Fruit fly (Drosophila melanogaster): Measurements from ENCODE around the gene fzr.

fzr gene

DNA sequence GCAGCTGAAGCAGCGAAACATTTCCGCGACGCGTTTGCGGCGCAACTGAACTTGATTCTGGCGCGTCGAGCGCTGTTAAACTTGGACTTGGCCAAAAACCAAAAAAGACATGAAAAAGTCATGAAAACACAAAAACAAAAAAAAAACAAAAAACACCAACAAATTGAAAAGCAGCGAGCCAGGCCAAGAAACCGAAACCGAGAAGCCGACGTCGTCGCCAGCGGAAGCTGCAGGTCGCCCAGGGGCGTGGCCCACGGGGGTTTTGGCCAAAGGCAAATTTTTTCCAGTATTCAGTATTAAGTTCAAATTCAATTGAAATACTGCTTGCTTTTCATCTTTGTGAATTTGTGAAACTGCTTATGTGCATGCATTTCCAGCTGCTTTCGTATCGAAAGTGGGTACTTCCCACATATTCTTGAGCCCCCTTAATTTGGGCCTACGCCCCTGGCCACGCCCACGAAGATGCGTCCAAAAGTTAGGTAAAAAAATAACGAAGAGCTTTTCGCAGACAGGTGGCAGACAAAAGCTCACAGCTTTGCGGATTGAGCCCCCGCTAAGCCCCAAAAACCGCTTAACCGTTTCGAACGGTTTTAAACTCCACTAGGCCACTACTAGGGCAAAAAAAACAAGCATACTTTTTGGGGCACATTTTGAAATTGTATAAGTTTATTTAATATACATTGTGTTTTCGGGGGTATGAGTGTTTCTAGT lies 12.5 kb downstream of the fzr start, which contains the start of gene CG3009 (continued):
- TF ChIP-seq HLHmδ (GFP tag; optimal IDR thresholded peaks at IDR 0.05): no peak
- peak; percentile 93 for TF ChIP-seq Ravus (GFP tag; IDR thresholded peaks at IDR 0.05)
- TF ChIP-seq Pdp1 (GFP tag; optimal IDR thresholded peaks at IDR 0.05): peak; percentile 97 to 98
- TF ChIP-seq CG10321 (GFP tag; IDR thresholded peaks at IDR 0.05): peak; percentile 82
- TF ChIP-seq CG7372 (GFP tag; IDR thresholded peaks at IDR 0.05): peak; percentile 97
- TF ChIP-seq CG1233 (GFP tag; optimal IDR thresholded peaks at IDR 0.05): peak; percentile 95
- TF ChIP-seq fd96Cb (tag; optimal IDR thresholded peaks at IDR 0.05): peak; percentile 95
- TF ChIP-seq ind (GFP tag; optimal IDR thresholded peaks at IDR 0.05): peak; percentile 99
- peak; percentile 95 for TF ChIP-seq NC2β (GFP tag; optimal IDR thresholded peaks at IDR 0.05)
- peak in 1 of 2 experiments; percentile 98 for TF ChIP-seq eve (GFP tag; optimal IDR thresholded peaks at IDR 0.05)
- peak; percentile 27 for TF ChIP-seq cg (GFP tag; optimal IDR thresholded peaks at IDR 0.05)
- peak; percentile 44 for TF ChIP-seq gfzf (GFP tag; optimal IDR thresholded peaks at IDR 0.05)
- peak; percentile 77 for TF ChIP-seq ash1 (GFP tag; optimal IDR thresholded peaks at IDR 0.05)
- TF ChIP-seq slp2 (GFP tag; optimal IDR thresholded peaks at IDR 0.05): peak; percentile 96
- TF ChIP-seq CG10267 (tag; optimal IDR thresholded peaks at IDR 0.05): peak; percentile 88
- peak; percentile 99 for TF ChIP-seq sqz (GFP tag; optimal IDR thresholded peaks at IDR 0.05)
- TF ChIP-seq btn (GFP tag; optimal IDR thresholded peaks at IDR 0.05): peak; percentile 95
- peak; percentile 78 for TF ChIP-seq pros (GFP tag; optimal IDR thresholded peaks at IDR 0.05)
- peak; percentile 97 for TF ChIP-seq stc (GFP tag; IDR thresholded peaks at IDR 0.05)
- no peak for TF ChIP-seq fru (optimal IDR thresholded peaks at IDR 0.05)
- TF ChIP-seq wdn (GFP tag; IDR thresholded peaks at IDR 0.05): peak; percentile 98
- peak; percentile 27 for TF ChIP-seq CG7745 (tag; optimal IDR thresholded peaks at IDR 0.05)
- peak; percentile 91 for TF ChIP-seq CG3838 (GFP tag; optimal IDR thresholded peaks at IDR 0.05)
- peak; percentile 87 for TF ChIP-seq psq (GFP tag; optimal IDR thresholded peaks at IDR 0.05)
- peak; percentile 98 for TF ChIP-seq zfh2 (GFP tag; optimal IDR thresholded peaks at IDR 0.05)
- no peak for TF ChIP-seq CG8478 (optimal IDR thresholded peaks at IDR 0.05)
- TF ChIP-seq B-H1 (GFP tag; IDR thresholded peaks at IDR 0.05): peak; percentile 95
- peak; percentile 98 for TF ChIP-seq CG12219 (GFP tag; optimal IDR thresholded peaks at IDR 0.05)
- peak; percentile 90 for TF ChIP-seq CG11560 (tag; IDR thresholded peaks at IDR 0.05)
- TF ChIP-seq CG7271 (tag; optimal IDR thresholded peaks at IDR 0.05): peak; percentile 35
- no peak for TF ChIP-seq CG7963 (GFP tag; IDR thresholded peaks at IDR 0.05; ENCODE audit: partially characterized antibody)
- peak; percentile 93 for TF ChIP-seq D19B (GFP tag; optimal IDR thresholded peaks at IDR 0.05)
- TF ChIP-seq grn (GFP tag; optimal IDR thresholded peaks at IDR 0.05): peak; percentile 79
- TF ChIP-seq CG14710 (tag; optimal IDR thresholded peaks at IDR 0.05): peak; percentile 89
- peak; percentile 88 for TF ChIP-seq trh (GFP tag; optimal IDR thresholded peaks at IDR 0.05)
- peak; percentile 98 for TF ChIP-seq pum (GFP tag; optimal IDR thresholded peaks at IDR 0.05)
- peak; percentile 97 for TF ChIP-seq esg (GFP tag; conservative IDR thresholded peaks at IDR 0.05)
- peak; percentile 99 for TF ChIP-seq Ets65A (GFP tag)
- TF ChIP-seq CG33557 (GFP tag; optimal IDR thresholded peaks at IDR 0.05): peak; percentile 79
- peak; percentile 95 for TF ChIP-seq CG17568 (GFP tag; optimal IDR thresholded peaks at IDR 0.05)
- peak; percentile 94 for TF ChIP-seq p53 (GFP tag; optimal IDR thresholded peaks at IDR 0.05)
- peak; percentile 98 for TF ChIP-seq CG18619 (GFP tag; optimal IDR thresholded peaks at IDR 0.05)
- peak; percentile 85 for TF ChIP-seq CG10431 (GFP tag; optimal IDR thresholded peaks at IDR 0.05)
- peak; percentile 98 for TF ChIP-seq klu (GFP tag; IDR thresholded peaks at IDR 0.05)
- TF ChIP-seq NFAT (GFP tag; IDR thresholded peaks at IDR 0.05): peak; percentile 97
- peak; percentile 83 for TF ChIP-seq zen (tag; optimal IDR thresholded peaks at IDR 0.05)
- TF ChIP-seq hb (GFP tag; IDR thresholded peaks at IDR 0.05; ENCODE audit: partially characterized antibody): no peak
- TF ChIP-seq slbo (GFP tag; IDR thresholded peaks at IDR 0.05): peak; percentile 99
- peak; percentile 96 for TF ChIP-seq emc (GFP tag; optimal IDR thresholded peaks at IDR 0.05)
- TF ChIP-seq CG8944 (GFP tag; optimal IDR thresholded peaks at IDR 0.05): peak; percentile 98
- TF ChIP-seq Hsf (GFP tag; optimal IDR thresholded peaks at IDR 0.05): peak; percentile 98
